Worm (Caenorhabditis elegans) whole organism, mixed stage, embryonic: ENCODE results near the gene Y2H9A.4.

Experiments used
- M03D4.4 ChIP-seq: sonication (generic microtip); optimal IDR thresholded peaks from 2 replicates; lab custom pipeline; 2017; ENCODE audit warnings: mild to moderate bottlenecking, missing genetic modification characterization, missing compliant biosample characterization
- bed-3 ChIP-seq: fragments of 200-800 bp; sonication (Bioruptor generic); optimal IDR thresholded peaks from 3 replicates; lab custom pipeline; 2018; ENCODE audit warnings: mild to moderate bottlenecking, missing genetic modification characterization, moderate library complexity, missing compliant biosample characterization
- blmp-1 ChIP-seq: fragments of 150-350 bp; optimal IDR thresholded peaks from 2 replicates; lab custom pipeline; 2014; ENCODE audit warnings: missing biosample characterization, missing genetic modification characterization
- ceh-39 ChIP-seq: fragments of 150-350 bp; optimal IDR thresholded peaks from 2 replicates; lab custom pipeline; 2014; ENCODE audit warnings: missing biosample characterization, missing genetic modification characterization
- ceh-43 ChIP-seq: fragments of 200-800 bp; sonication (Bioruptor generic); optimal IDR thresholded peaks from 2 replicates; lab custom pipeline; 2018; ENCODE audit warnings: mild to moderate bottlenecking, missing genetic modification characterization, moderate library complexity, missing compliant biosample characterization
- ceh-83 ChIP-seq: fragments of 200-800 bp; sonication (Bioruptor generic); optimal IDR thresholded peaks from 2 replicates; lab custom pipeline; 2018; ENCODE audit warnings: mild to moderate bottlenecking, missing genetic modification characterization, missing compliant biosample characterization
- ces-1 ChIP-seq: fragments of 150-350 bp; optimal IDR thresholded peaks from 2 replicates; lab custom pipeline; 2014; ENCODE audit warnings: missing biosample characterization, missing genetic modification reagents, missing genetic modification characterization
- cnd-1 ChIP-seq: fragments of 200-800 bp; sonication (Bioruptor generic); optimal IDR thresholded peaks from 2 replicates; lab custom pipeline; 2018; ENCODE audit warnings: mild to moderate bottlenecking, missing genetic modification characterization, missing compliant biosample characterization
- drap-1 ChIP-seq: fragments of 200-800 bp; sonication (Bioruptor generic); optimal IDR thresholded peaks from 3 replicates; lab custom pipeline; 2018; ENCODE audit warnings: mild to moderate bottlenecking, missing genetic modification characterization, missing compliant biosample characterization
- elt-1 ChIP-seq: sonication (generic microtip); optimal IDR thresholded peaks from 2 replicates; lab custom pipeline; 2017; ENCODE audit warnings: missing genetic modification characterization, mild to moderate bottlenecking, missing compliant biosample characterization, antibody characterized with exemption, moderate library complexity, borderline replicate concordance; ENCODE audit not compliant: insufficient read depth
- elt-3 ChIP-seq: fragments of 150-350 bp; optimal IDR thresholded peaks from 2 replicates; lab custom pipeline; 2014; ENCODE audit warnings: missing biosample characterization, missing genetic modification characterization
- flh-1 ChIP-seq: fragments of 200-800 bp; sonication (Bioruptor generic); optimal IDR thresholded peaks from 2 replicates; lab custom pipeline; 2018; ENCODE audit warnings: mild to moderate bottlenecking, missing genetic modification characterization, moderate library complexity, missing compliant biosample characterization
- ham-2 ChIP-seq: fragments of 200-800 bp; sonication (Bioruptor generic); optimal IDR thresholded peaks from 2 replicates; lab custom pipeline; 2018; ENCODE audit warnings: mild to moderate bottlenecking, missing genetic modification characterization, missing compliant biosample characterization
- hlh-1 ChIP-seq: fragments of 150-350 bp; optimal IDR thresholded peaks from 2 replicates; lab custom pipeline; 2014; ENCODE audit warnings: missing biosample characterization, missing genetic modification reagents, missing genetic modification characterization
- lin-32 ChIP-seq: fragments of 200-800 bp; sonication (Bioruptor generic); optimal IDR thresholded peaks from 2 replicates; lab custom pipeline; 2018; ENCODE audit warnings: mild to moderate bottlenecking, missing genetic modification characterization, missing compliant biosample characterization
- lsy-2 ChIP-seq: fragments of 150-350 bp; optimal IDR thresholded peaks from 2 replicates; lab custom pipeline; 2014; ENCODE audit warnings: missing biosample characterization, missing genetic modification characterization
- mab-5 ChIP-seq: fragments of 150-350 bp; optimal IDR thresholded peaks from 2 replicates; lab custom pipeline; 2014; ENCODE audit warnings: missing biosample characterization, missing genetic modification characterization
- mep-1 ChIP-seq: fragments of 150-350 bp; optimal IDR thresholded peaks from 2 replicates; lab custom pipeline; 2017; ENCODE audit warnings: missing biosample characterization, missing genetic modification reagents, missing genetic modification characterization, inconsistent platforms
- mls-2 ChIP-seq: sonication (generic microtip); optimal IDR thresholded peaks from 2 replicates; lab custom pipeline; 2016; ENCODE audit warnings: mild to moderate bottlenecking, missing genetic modification characterization, moderate library complexity, missing compliant biosample characterization
- nhr-12 ChIP-seq: fragments of 150-350 bp; optimal IDR thresholded peaks from 2 replicates; lab custom pipeline; 2014; ENCODE audit warnings: missing biosample characterization, missing genetic modification characterization
- nhr-2 ChIP-seq: fragments of 150-350 bp; optimal IDR thresholded peaks from 2 replicates; lab custom pipeline; 2014; ENCODE audit warnings: missing biosample characterization, missing genetic modification characterization
- nhr-237 ChIP-seq: fragments of 150-350 bp; optimal IDR thresholded peaks from 2 replicates; lab custom pipeline; 2014; ENCODE audit warnings: missing biosample characterization, missing genetic modification characterization
- nhr-28 ChIP-seq: fragments of 150-350 bp; optimal IDR thresholded peaks from 2 replicates; lab custom pipeline; 2014; ENCODE audit warnings: missing biosample characterization, missing genetic modification characterization
- nhr-76 ChIP-seq: sonication (generic microtip); optimal IDR thresholded peaks from 2 replicates; lab custom pipeline; 2017; ENCODE audit warnings: missing biosample characterization, missing genetic modification characterization
- pha-4 ChIP-seq: fragments of 150-350 bp; optimal IDR thresholded peaks from 2 replicates; lab custom pipeline; 2018; ENCODE audit warnings: missing biosample characterization, missing genetic modification reagents, missing genetic modification characterization
- sem-2 ChIP-seq: fragments of 200-800 bp; sonication (Bioruptor generic); optimal IDR thresholded peaks from 2 replicates; lab custom pipeline; 2018; ENCODE audit warnings: mild to moderate bottlenecking, missing genetic modification characterization, missing compliant biosample characterization
- snpc-4 ChIP-seq: fragments of 150-350 bp; optimal IDR thresholded peaks from 2 replicates; lab custom pipeline; 2014; ENCODE audit warnings: missing biosample characterization, missing genetic modification characterization
- tbx-8 ChIP-seq: fragments of 200-800 bp; sonication (Bioruptor generic); optimal IDR thresholded peaks from 2 replicates; lab custom pipeline; 2018; ENCODE audit warnings: mild to moderate bottlenecking, missing genetic modification characterization, moderate library complexity, missing compliant biosample characterization
- unc-120 ChIP-seq: sonication (generic microtip); optimal IDR thresholded peaks from 2 replicates; lab custom pipeline; 2017; ENCODE audit warnings: missing genetic modification characterization, missing compliant biosample characterization; ENCODE audit not compliant: poor library complexity, severe bottlenecking
- unc-39 ChIP-seq: fragments of 150-350 bp; optimal IDR thresholded peaks from 2 replicates; lab custom pipeline; 2014; ENCODE audit warnings: missing biosample characterization, missing genetic modification characterization
- unc-62 ChIP-seq: fragments of 150-350 bp; optimal IDR thresholded peaks from 2 replicates; lab custom pipeline; 2014; ENCODE audit warnings: missing biosample characterization, missing genetic modification reagents, missing genetic modification characterization
- zip-8 ChIP-seq: fragments of 150-350 bp; optimal IDR thresholded peaks from 2 replicates; lab custom pipeline; 2014; ENCODE audit warnings: missing biosample characterization, missing genetic modification characterization

The Y2H9A.4 gene

ce11 chrV:13420640-13421039 is 25.1 kb upstream of the Y2H9A.4 start, which contains the start of gene srv-8:
TSS of gene srv-8 (minus strand) at chrV:13420740.
- no peak for TF ChIP-seq nhr-237

ce11 chrV:13421697-13422096 is 24.0 kb upstream of the Y2H9A.4 start:
- no peak for TF ChIP-seq M03D4.4 (tag; lab: Kevin White, UChicago)
- no peak for TF ChIP-seq unc-39
- TF ChIP-seq ceh-43 (GFP tag; lab: Kevin White, UChicago) = no peak
- TF ChIP-seq lsy-2 (tag; lab: Kevin White, UChicago) = no peak
- no peak for TF ChIP-seq unc-62 (GFP tag; lab: Kevin White, UChicago)
- TF ChIP-seq flh-1 (GFP tag; lab: Kevin White, UChicago) = no peak
- no peak for TF ChIP-seq mls-2 (tag; lab: Kevin White, UChicago)
- no peak for TF ChIP-seq nhr-12 (tag; lab: Kevin White, UChicago)
- TF ChIP-seq zip-8 (tag; lab: Kevin White, UChicago) = no peak
- no peak for TF ChIP-seq snpc-4 (tag; lab: Kevin White, UChicago)
- no peak for TF ChIP-seq tbx-8 (GFP tag; lab: Kevin White, UChicago)
- no peak for TF ChIP-seq sem-2 (GFP tag; lab: Kevin White, UChicago)
- TF ChIP-seq mab-5 (tag; lab: Kevin White, UChicago) = no peak
- TF ChIP-seq nhr-2 = no peak

- TF ChIP-seq snpc-4 (tag; lab: Kevin White, UChicago) = no peak
- TF ChIP-seq ceh-39 = no peak
- TF ChIP-seq bed-3 = no peak
- no peak for TF ChIP-seq nhr-28 (tag; lab: Kevin White, UChicago)
- no peak for TF ChIP-seq tbx-8 (GFP tag; lab: Kevin White, UChicago)
- TF ChIP-seq drap-1 (GFP tag; lab: Kevin White, UChicago) = no peak
- no peak for TF ChIP-seq mep-1 (tag; lab: Kevin White, UChicago)
- TF ChIP-seq, all 35 proteins: peak for 0
Measured at ce11 chrV:13423045-13423444, 22.7 kb upstream of the Y2H9A.4 start, which contains the start of gene srv-9. TSS of gene srv-9 (minus strand) at chrV:13423145.

- TF ChIP-seq flh-1 (GFP tag; lab: Kevin White, UChicago) (no peak), elt-1 (tag; lab: Kevin White, UChicago) (no peak), lsy-2 (tag; lab: Kevin White, UChicago) (no peak), nhr-76 (tag; lab: Kevin White, UChicago) (no peak), pha-4 (tag; lab: Kevin White, UChicago) (no peak), nhr-12 (tag; lab: Kevin White, UChicago) (no peak), nhr-28 (tag; lab: Kevin White, UChicago) (no peak), nhr-237 (no peak), M03D4.4 (tag; lab: Kevin White, UChicago) (no peak), ces-1 (GFP tag; lab: Kevin White, UChicago) (no peak), mep-1 (tag; lab: Kevin White, UChicago) (no peak), blmp-1 (tag; lab: Kevin White, UChicago) (no peak), mls-2 (tag; lab: Kevin White, UChicago) (no peak), ham-2 (no peak), tbx-8 (GFP tag; lab: Kevin White, UChicago) (no peak), cnd-1 (tag; lab: Kevin White, UChicago) (no peak), ceh-43 (GFP tag; lab: Kevin White, UChicago) (no peak), snpc-4 (tag; lab: Kevin White, UChicago) (no peak), bed-3 (no peak), nhr-2 (no peak)
Measured at ce11 chrV:13423608-13424007, 22.1 kb upstream of the Y2H9A.4 start, which contains the start of gene srv-10. TSS of gene srv-10 (plus strand) at chrV:13423908.

- TF ChIP-seq ceh-43 (GFP tag; lab: Kevin White, UChicago) (no peak), hlh-1 (tag; lab: Kevin White, UChicago) (no peak), tbx-8 (GFP tag; lab: Kevin White, UChicago) (no peak), elt-3 (tag; lab: Kevin White, UChicago) (no peak), blmp-1 (tag; lab: Kevin White, UChicago) (no peak), nhr-76 (tag; lab: Kevin White, UChicago) (no peak), ceh-83 (GFP tag; lab: Kevin White, UChicago) (no peak), snpc-4 (tag; lab: Kevin White, UChicago) (no peak), nhr-28 (tag; lab: Kevin White, UChicago) (no peak), sem-2 (GFP tag; lab: Kevin White, UChicago) (no peak), lin-32 (no peak), bed-3 (no peak), mls-2 (tag; lab: Kevin White, UChicago) (no peak), unc-120 (tag; lab: Kevin White, UChicago) (no peak), nhr-2 (no peak), ceh-39 (no peak), flh-1 (GFP tag; lab: Kevin White, UChicago) (no peak)
- TF ChIP-seq, all 35 proteins: peak for 0
Measured at ce11 chrV:13426764-13427163, 18.9 kb upstream of the Y2H9A.4 start, which contains the start of gene srd-18. TSS of gene srd-18 (minus strand) at chrV:13426864.
